Worm (Caenorhabditis elegans): ENCODE results near the gene sre-34.

sre-34 gene

ce11 chrII:12435202-12435872 is 14.6 kb upstream of the sre-34 start:
- TF ChIP-seq hlh-26 (GFP tag; conservative IDR thresholded peaks at IDR 0.05) (no peak), K12H6.12 (tag; optimal IDR thresholded peaks at IDR 0.05) (no peak), lin-26 (GFP tag; IDR thresholded peaks at IDR 0.05) (peak; percentile 65; the same call in 1 of the 2 replicates), egl-18 (GFP tag; IDR thresholded peaks at IDR 0.05) (no peak), madf-3 (GFP tag; IDR thresholded peaks at IDR 0.05) (no peak), Y79H2A.3 (GFP tag; conservative IDR thresholded peaks at IDR 0.05) (no peak), F10E7.11 (tag; optimal IDR thresholded peaks at IDR 0.05) (no peak), F23B12.7 (tag; optimal IDR thresholded peaks at IDR 0.05; ENCODE audit: insufficient read depth) (peak; percentile 22), xnd-1 (tag; optimal IDR thresholded peaks at IDR 0.05) (no peak), nfyb-1 (GFP tag; IDR thresholded peaks at IDR 0.05) (no peak), nhr-179 (tag; optimal IDR thresholded peaks at IDR 0.05) (no peak), ekl-4 (GFP tag; IDR thresholded peaks at IDR 0.05) (no peak), ama-1 (optimal IDR thresholded peaks at IDR 0.05) (no peak), ama-1 (GFP tag; optimal IDR thresholded peaks at IDR 0.05) (no peak), rpc-1 (optimal IDR thresholded peaks at IDR 0.05) (peak; percentile 62), rpc-1 (tag; optimal IDR thresholded peaks at IDR 0.05) (peak; percentile 75), gei-17 (GFP tag; optimal IDR thresholded peaks at IDR 0.05) (no peak), nhr-90 (tag; optimal IDR thresholded peaks at IDR 0.05) (no peak), ztf-6 (GFP tag; IDR thresholded peaks at IDR 0.05) (no peak), die-1 (tag; optimal IDR thresholded peaks at IDR 0.05) (peak; percentile 45), ceh-91 (GFP tag; IDR thresholded peaks at IDR 0.05) (no peak; the same call in 1 of the 2 replicates), tbp1 (GFP tag; optimal IDR thresholded peaks at IDR 0.05) (peak; percentile 87), C17E4.6 (GFP tag; IDR thresholded peaks at IDR 0.05) (no peak), sdz-38 (tag; optimal IDR thresholded peaks at IDR 0.05) (no peak), dpl-1 (GFP tag; optimal IDR thresholded peaks at IDR 0.05) (no peak), somi-1 (GFP tag; optimal IDR thresholded peaks at IDR 0.05) (no peak), ccch-3 (GFP tag; optimal IDR thresholded peaks at IDR 0.05) (no peak), ztf-18 (tag; optimal IDR thresholded peaks at IDR 0.05) (no peak), nhr-27 (tag; optimal IDR thresholded peaks at IDR 0.05) (no peak), snpc-3.4 (tag; optimal IDR thresholded peaks at IDR 0.05) (no peak), D2030.7 (GFP tag; IDR thresholded peaks at IDR 0.05) (no peak; the same call in 1 of the 2 replicates), mel-28 (tag; optimal IDR thresholded peaks at IDR 0.05; ENCODE audit: borderline replicate concordance) (no peak), dpff-1 (tag; optimal IDR thresholded peaks at IDR 0.05) (no peak), Y95B8A.8 (GFP tag; IDR thresholded peaks at IDR 0.05) (no peak), zfh-2 (GFP tag; conservative IDR thresholded peaks at IDR 0.05) (peak; percentile 81), madf-10 (tag; optimal IDR thresholded peaks at IDR 0.05) (no peak), snpc-4 (GFP tag; optimal IDR thresholded peaks at IDR 0.05) (no peak), snpc-4 (tag; optimal IDR thresholded peaks at IDR 0.05) (peak in 2 of 4 experiments; percentile 36 to 75), ztf-28 (GFP tag; IDR thresholded peaks at IDR 0.05) (0 out of 2 replicates have a peak, but pooled peaks have one; percentile 13), aptf-3 (GFP tag; IDR thresholded peaks at IDR 0.05) (no peak), F57A8.1 (GFP tag; optimal IDR thresholded peaks at IDR 0.05) (no peak), hmg-1.2 (GFP tag; IDR thresholded peaks at IDR 0.05) (peak; percentile 23; the same call in 1 of the 2 replicates), snpc-1.1 (tag; optimal IDR thresholded peaks at IDR 0.05; ENCODE audit: insufficient read depth) (no peak), B0261.1 (tag; optimal IDR thresholded peaks at IDR 0.05) (peak; percentile 61), unc-62 (GFP tag; optimal IDR thresholded peaks at IDR 0.05) (no peak), lin-35 (GFP tag; optimal IDR thresholded peaks at IDR 0.05) (no peak), F37B4.10 (GFP tag; IDR thresholded peaks at IDR 0.05) (no peak), nhr-120 (GFP tag; IDR thresholded peaks at IDR 0.05) (0 out of 2 replicates have a peak, but pooled peaks have one; percentile 11), F33H1.4 (GFP tag; IDR thresholded peaks at IDR 0.05) (peak; percentile 22; the same call in 1 of the 2 replicates)
